Fruit fly (Drosophila melanogaster) whole organism, embryonic: ENCODE results near the gene mei-218.
A peak's percentile ranks its signal among the peaks of the same experiment; 100 is the strongest.

Experiments
- CG10267 ChIP-seq: fragments of 200-800 bp; sonication (Bioruptor generic); optimal IDR thresholded peaks from 2 replicates; lab custom pipeline; 2018; ENCODE audit warnings: missing biosample characterization, mild to moderate bottlenecking, missing genetic modification characterization, moderate library complexity
- CG11723 ChIP-seq: fragments of 200-800 bp; sonication (Bioruptor generic); optimal IDR thresholded peaks from 2 replicates; lab custom pipeline; 2017; ENCODE audit warnings: missing biosample characterization, mild to moderate bottlenecking, missing genetic modification characterization
- CG12744 ChIP-seq: fragments of 200-800 bp; sonication (Bioruptor generic); optimal IDR thresholded peaks from 2 replicates; lab custom pipeline; 2016; ENCODE audit warnings: missing biosample characterization, missing genetic modification characterization
- CG12942 ChIP-seq: fragments of 200-800 bp; sonication (Bioruptor generic); optimal IDR thresholded peaks from 3 replicates; lab custom pipeline; 2016; ENCODE audit warnings: missing biosample characterization, missing genetic modification characterization
- CG14667 ChIP-seq: fragments of 200-800 bp; sonication (Bioruptor generic); IDR thresholded peaks from 2 replicates; pipeline ENCODE4 v1.3.6; 2022; ENCODE audit warnings: missing biosample characterization, missing genetic modification characterization
- CG14710 ChIP-seq: fragments of 200-800 bp; sonication (Bioruptor generic); optimal IDR thresholded peaks from 3 replicates; lab custom pipeline; 2019; ENCODE audit warnings: missing biosample characterization, mild to moderate bottlenecking, missing genetic modification characterization, moderate library complexity
- CG1602 ChIP-seq: fragments of 200-800 bp; sonication (Bioruptor generic); optimal IDR thresholded peaks from 3 replicates; lab custom pipeline; 2016; ENCODE audit warnings: missing biosample characterization, missing genetic modification characterization
- CG17186 ChIP-seq: fragments of 200-800 bp; sonication (Bioruptor generic); optimal IDR thresholded peaks from 3 replicates; lab custom pipeline; 2017; ENCODE audit warnings: missing biosample characterization, missing genetic modification reagents, missing genetic modification characterization
- CG17385 ChIP-seq: fragments of 200-800 bp; sonication (Bioruptor generic); optimal IDR thresholded peaks from 3 replicates; lab custom pipeline; 2018; ENCODE audit warnings: missing biosample characterization, mild to moderate bottlenecking, missing genetic modification characterization
- CG18764 ChIP-seq: fragments of 200-800 bp; sonication (Bioruptor generic); optimal IDR thresholded peaks from 3 replicates; lab custom pipeline; 2016; ENCODE audit warnings: missing biosample characterization, missing genetic modification characterization
- CG2116 ChIP-seq: fragments of 200-800 bp; sonication (Bioruptor generic); optimal IDR thresholded peaks from 3 replicates; lab custom pipeline; 2018; ENCODE audit warnings: missing biosample characterization, mild to moderate bottlenecking, missing genetic modification characterization
- CG32772 ChIP-seq: fragments of 200-800 bp; sonication (Bioruptor generic); IDR thresholded peaks from 2 replicates; pipeline ENCODE4 v1.3.6; 2022; ENCODE audit warnings: missing biosample characterization, missing genetic modification characterization
- CG3407 ChIP-seq: fragments of 200-800 bp; sonication (Bioruptor generic); optimal IDR thresholded peaks from 2 replicates; lab custom pipeline; 2018; ENCODE audit warnings: missing biosample characterization, mild to moderate bottlenecking, missing genetic modification characterization
- CG34224 ChIP-seq: fragments of 200-800 bp; sonication (Bioruptor generic); IDR thresholded peaks from 3 replicates; pipeline ENCODE4 v1.3.6; 2022; ENCODE audit warnings: missing biosample characterization, missing genetic modification characterization; ENCODE audit not compliant: partially characterized antibody
- CG5245 ChIP-seq: fragments of 200-800 bp; sonication (Bioruptor generic); optimal IDR thresholded peaks from 3 replicates; lab custom pipeline; 2016; ENCODE audit warnings: missing biosample characterization, missing genetic modification characterization
- CG6813 ChIP-seq: fragments of 200-800 bp; sonication (Bioruptor generic); optimal IDR thresholded peaks from 2 replicates; lab custom pipeline; 2017; ENCODE audit warnings: missing biosample characterization, missing genetic modification characterization, mild to moderate bottlenecking, moderate library complexity, missing genetic modification reagents
- CG9437 ChIP-seq: fragments of 200-800 bp; sonication (Bioruptor generic); optimal IDR thresholded peaks from 2 replicates; lab custom pipeline; 2018; ENCODE audit warnings: missing biosample characterization, mild to moderate bottlenecking, missing genetic modification characterization
- CG9797 ChIP-seq: fragments of 200-800 bp; sonication (Bioruptor generic); optimal IDR thresholded peaks from 3 replicates; lab custom pipeline; 2018; ENCODE audit warnings: missing biosample characterization, mild to moderate bottlenecking, missing genetic modification characterization
- Dad ChIP-seq: fragments of 200-800 bp; sonication (Bioruptor generic); optimal IDR thresholded peaks from 3 replicates; lab custom pipeline; 2016; ENCODE audit warnings: missing biosample characterization, missing genetic modification characterization
- Dip2 ChIP-seq: fragments of 200-800 bp; sonication (Bioruptor generic); IDR thresholded peaks from 2 replicates; pipeline ENCODE4 v1.3.6; 2022; ENCODE audit warnings: missing biosample characterization, missing genetic modification characterization
- Dip3 ChIP-seq: fragments of 200-800 bp; sonication (Bioruptor generic); optimal IDR thresholded peaks from 3 replicates; lab custom pipeline; 2016; ENCODE audit warnings: missing biosample characterization, missing genetic modification characterization
- HHEX ChIP-seq: fragments of 200-800 bp; sonication (Bioruptor generic); optimal IDR thresholded peaks from 3 replicates; lab custom pipeline; 2017; ENCODE audit warnings: missing biosample characterization, mild to moderate bottlenecking, missing genetic modification characterization, missing genetic modification reagents
- Lim3 ChIP-seq: fragments of 200-800 bp; sonication (Bioruptor generic); IDR thresholded peaks from 2 replicates; pipeline ENCODE4 v1.3.6; 2022; ENCODE audit warnings: missing biosample characterization, missing genetic modification characterization
- NFAT ChIP-seq: fragments of 200-800 bp; sonication (Bioruptor generic); IDR thresholded peaks from 2 replicates; pipeline ENCODE4 v1.3.6; 2022; ENCODE audit warnings: missing biosample characterization, missing genetic modification characterization
- Tbp ChIP-seq: fragments of >200 bp; optimal IDR thresholded peaks from 2 replicates; lab custom pipeline; 2018; ENCODE audit warnings: missing biosample characterization, missing genetic modification characterization
- bab2 ChIP-seq: fragments of 200-800 bp; sonication (Bioruptor generic); optimal IDR thresholded peaks from 2 replicates; lab custom pipeline; 2016; ENCODE audit warnings: missing biosample characterization, missing genetic modification characterization
- cad ChIP-seq: fragments of >200 bp; optimal IDR thresholded peaks from 2 replicates; lab custom pipeline; 2017; ENCODE audit warnings: missing biosample characterization, missing genetic modification characterization
- ci ChIP-seq: fragments of 200-800 bp; sonication (Bioruptor generic); IDR thresholded peaks from 3 replicates; pipeline ENCODE4 v1.3.6; 2022; ENCODE audit warnings: missing biosample characterization, missing genetic modification characterization
- crol ChIP-seq: fragments of 200-800 bp; sonication (Bioruptor generic); IDR thresholded peaks from 2 replicates; pipeline ENCODE4 v1.3.6; 2022; ENCODE audit warnings: missing biosample characterization, missing genetic modification characterization
- dysf ChIP-seq: fragments of 200-800 bp; sonication (Bioruptor generic); IDR thresholded peaks from 3 replicates; pipeline ENCODE4 v1.3.6; 2022; ENCODE audit warnings: missing biosample characterization, missing genetic modification characterization
- ems ChIP-seq: fragments of 200-800 bp; sonication (Bioruptor generic); optimal IDR thresholded peaks from 3 replicates; lab custom pipeline; 2016; ENCODE audit warnings: missing biosample characterization, missing genetic modification characterization
- en ChIP-seq: fragments of 200-800 bp; sonication (Bioruptor generic); optimal IDR thresholded peaks from 2 replicates; lab custom pipeline; 2016; ENCODE audit warnings: missing biosample characterization, missing genetic modification characterization
- gro ChIP-seq: fragments of 200-800 bp; sonication (Bioruptor generic); optimal IDR thresholded peaks from 2 replicates; lab custom pipeline; 2016; ENCODE audit warnings: missing biosample characterization, missing genetic modification characterization
- her ChIP-seq: fragments of 200-800 bp; sonication (Bioruptor generic); optimal IDR thresholded peaks from 2 replicates; lab custom pipeline; 2016; ENCODE audit warnings: missing biosample characterization, missing genetic modification characterization
- inv ChIP-seq: fragments of 200-800 bp; sonication (Bioruptor generic); IDR thresholded peaks from 2 replicates; pipeline ENCODE4 v1.3.6; 2022; ENCODE audit warnings: missing biosample characterization, missing genetic modification characterization; ENCODE audit not compliant: partially characterized antibody
- jigr1 ChIP-seq: fragments of 200-800 bp; sonication (Bioruptor generic); IDR thresholded peaks from 3 replicates; pipeline ENCODE4 v1.3.6; 2022; ENCODE audit warnings: missing biosample characterization, missing genetic modification characterization
- klu ChIP-seq: fragments of 200-800 bp; sonication (Bioruptor generic); IDR thresholded peaks from 2 replicates; pipeline ENCODE4 v1.3.6; 2022; ENCODE audit warnings: missing biosample characterization, missing genetic modification characterization
- pb ChIP-seq: fragments of 200-800 bp; sonication (Bioruptor generic); optimal IDR thresholded peaks from 3 replicates; lab custom pipeline; 2016; ENCODE audit warnings: missing biosample characterization, missing genetic modification characterization
- pita ChIP-seq: fragments of 200-800 bp; sonication (Bioruptor generic); optimal IDR thresholded peaks from 2 replicates; lab custom pipeline; 2017; ENCODE audit warnings: missing biosample characterization, mild to moderate bottlenecking, missing genetic modification characterization
- rib ChIP-seq: fragments of 200-800 bp; sonication (Bioruptor generic); IDR thresholded peaks from 2 replicates; pipeline ENCODE4 v1.3.6; 2022; ENCODE audit warnings: missing biosample characterization, missing genetic modification characterization
- sc ChIP-seq, 3 experiments: fragments of >200 bp in 2 of 3; fragments of 200-800 bp in 1 of 3; sonication (Bioruptor generic) in 1 of 3; optimal IDR thresholded peaks; 2 replicates in 2 of 3; 3 replicates in 1 of 3; lab custom pipeline; 2017; ENCODE audit warnings: mild to moderate bottlenecking in 1 of 3, missing biosample characterization in 1 of 3, missing genetic modification characterization in 1 of 3, missing genetic modification reagents in 1 of 3
- seq ChIP-seq: fragments of 200-800 bp; sonication (Bioruptor generic); IDR thresholded peaks from 2 replicates; pipeline ENCODE4 v1.3.6; 2022; ENCODE audit warnings: missing biosample characterization, missing genetic modification characterization
- sim ChIP-seq: fragments of 200-800 bp; sonication (Bioruptor generic); IDR thresholded peaks from 2 replicates; pipeline ENCODE4 v1.3.6; 2022; ENCODE audit warnings: missing biosample characterization, missing genetic modification characterization
- ssp ChIP-seq: fragments of 200-800 bp; sonication (Bioruptor generic); IDR thresholded peaks from 2 replicates; pipeline ENCODE4 v1.3.6; 2022; ENCODE audit warnings: missing biosample characterization, missing genetic modification characterization
- tgo ChIP-seq: fragments of 200-800 bp; sonication (Bioruptor generic); IDR thresholded peaks from 3 replicates; pipeline ENCODE4 v1.3.6; 2022; ENCODE audit warnings: missing biosample characterization, missing genetic modification characterization
- tna ChIP-seq: fragments of 200-800 bp; sonication (Bioruptor generic); IDR thresholded peaks from 2 replicates; pipeline ENCODE4 v1.3.6; 2022; ENCODE audit warnings: missing biosample characterization, missing genetic modification characterization; ENCODE audit not compliant: partially characterized antibody
- twi ChIP-seq: fragments of 200-800 bp; optimal IDR thresholded peaks from 2 replicates; lab custom pipeline; 2019; ENCODE audit warnings: missing biosample characterization, mild to moderate bottlenecking, missing genetic modification characterization, moderate library complexity
- vnd ChIP-seq: fragments of 200-800 bp; sonication (Bioruptor generic); IDR thresholded peaks from 3 replicates; pipeline ENCODE4 v1.3.6; 2022; ENCODE audit warnings: missing biosample characterization, missing genetic modification characterization; ENCODE audit not compliant: partially characterized antibody
- vvl ChIP-seq: fragments of 200-800 bp; sonication (Bioruptor generic); IDR thresholded peaks from 2 replicates; pipeline ENCODE4 v1.3.6; 2022; ENCODE audit warnings: missing biosample characterization, missing genetic modification characterization
- zfh2 ChIP-seq: fragments of 200-800 bp; sonication (Bioruptor generic); optimal IDR thresholded peaks from 2 replicates; lab custom pipeline; 2016; ENCODE audit warnings: missing biosample characterization, missing genetic modification characterization

The mei-218 gene

dm6 chrX:17147983-17148637, 5.3 kb upstream of the mei-218 start, which contains the start of gene RpS5a (continued):
- TF ChIP-seq CG5245 (GFP tag; lab: Kevin White, UChicago), result peak; percentile 61
- TF ChIP-seq CG1602 (GFP tag; lab: Kevin White, UChicago), result peak; percentile 33
- TF ChIP-seq CG32772 (GFP tag; lab: Robert Waterston, UW), result peak; percentile 60
- peak; percentile 76; the same call in 1 of the 2 replicates for TF ChIP-seq CG14667 (GFP tag; lab: Robert Waterston, UW)
- TF ChIP-seq CG3407, result peak; percentile 82
- peak; percentile 67 for TF ChIP-seq bab2 (GFP tag; lab: Kevin White, UChicago)
- peak; percentile 71 for TF ChIP-seq seq (GFP tag; lab: Robert Waterston, UW)
- peak; percentile 84 for TF ChIP-seq vnd (GFP tag; lab: Robert Waterston, UW)
- peak; percentile 86 for TF ChIP-seq zfh2 (GFP tag; lab: Kevin White, UChicago)
- 0 out of 2 replicates have a peak, but pooled peaks have one; percentile 10 for TF ChIP-seq crol (GFP tag; lab: Robert Waterston, UW)
- no peak for TF ChIP-seq Lim3 (GFP tag; lab: Robert Waterston, UW)
- TF ChIP-seq CG9437 (GFP tag; lab: Kevin White, UChicago), result peak; percentile 75
- no peak for TF ChIP-seq sim (GFP tag; lab: Robert Waterston, UW)
- peak; percentile 59; the same call in 1 of the 2 replicates for TF ChIP-seq tna (GFP tag; lab: Robert Waterston, UW)
- no peak for TF ChIP-seq sc (optimal IDR thresholded peaks at IDR 0.05; lab: Kevin White, UChicago)
- peak; percentile 76 for TF ChIP-seq sc (GFP tag; optimal IDR thresholded peaks at IDR 0.05; lab: Kevin White, UChicago)
- peak; percentile 71 for TF ChIP-seq CG14710 (tag; lab: Kevin White, UChicago)
- TF ChIP-seq CG12942 (GFP tag; lab: Kevin White, UChicago), result peak; percentile 69
- TF ChIP-seq HHEX (GFP tag; lab: Kevin White, UChicago), result peak; percentile 90
- peak; percentile 76 for TF ChIP-seq dysf
- TF ChIP-seq CG11723 (GFP tag; lab: Kevin White, UChicago), result peak; percentile 83
- peak; percentile 87 for TF ChIP-seq her (GFP tag; lab: Kevin White, UChicago)
- TF ChIP-seq CG6813, result peak; percentile 89
- no peak for TF ChIP-seq pita (GFP tag; lab: Kevin White, UChicago)
- TF ChIP-seq en, result peak; percentile 57
- TF ChIP-seq CG17186 (GFP tag; lab: Kevin White, UChicago), result peak; percentile 86
- peak; percentile 87 for TF ChIP-seq Dip3 (GFP tag; lab: Kevin White, UChicago)
- TF ChIP-seq inv (GFP tag; lab: Robert Waterston, UW), result peak; percentile 87
- peak; percentile 62 for TF ChIP-seq CG9797 (GFP tag; lab: Kevin White, UChicago)
- TF ChIP-seq CG2116 (GFP tag; lab: Kevin White, UChicago), result peak; percentile 98
- TF ChIP-seq Dip2, result no peak
- TF ChIP-seq CG17385 (GFP tag; lab: Kevin White, UChicago), result peak; percentile 84
- peak; percentile 91 for TF ChIP-seq ci (GFP tag; lab: Robert Waterston, UW)
- TF ChIP-seq gro (GFP tag; lab: Kevin White, UChicago), result peak; percentile 58
- peak; percentile 53 for TF ChIP-seq ems (GFP tag; lab: Kevin White, UChicago)
- TF ChIP-seq rib (GFP tag; lab: Robert Waterston, UW), result 0 out of 2 replicates have a peak, but pooled peaks have one; percentile 14
- peak; percentile 75 for TF ChIP-seq Dad
- TF ChIP-seq ssp (GFP tag; lab: Robert Waterston, UW), result peak; percentile 56
- no peak for TF ChIP-seq cad
- peak; percentile 91 for TF ChIP-seq CG10267 (tag; lab: Kevin White, UChicago)
- TF ChIP-seq klu (GFP tag; lab: Robert Waterston, UW), result peak; percentile 64
- peak; percentile 62 for TF ChIP-seq CG34224 (GFP tag; lab: Robert Waterston, UW)
- peak; percentile 62 for TF ChIP-seq tgo (GFP tag; lab: Robert Waterston, UW)
- peak; percentile 81 for TF ChIP-seq pb (GFP tag; lab: Kevin White, UChicago)
- peak; percentile 60 for TF ChIP-seq twi
- no peak for TF ChIP-seq Tbp (GFP tag; lab: Kevin White, UChicago)
- TF ChIP-seq CG12744, result peak; percentile 44
- peak; percentile 79 for TF ChIP-seq CG18764 (GFP tag; lab: Kevin White, UChicago)
- TF ChIP-seq NFAT, result peak; percentile 59; the same call in 1 of the 2 replicates
- peak; percentile 79 for TF ChIP-seq vvl (GFP tag; lab: Robert Waterston, UW)
- no peak for TF ChIP-seq jigr1 (GFP tag; lab: Robert Waterston, UW)
